Worm (Caenorhabditis elegans): ENCODE results near the gene C26B2.7.

- TF ChIP-seq W03F9.2 (tag; optimal IDR thresholded peaks at IDR 0.05) (no peak), him-1 (tag; optimal IDR thresholded peaks at IDR 0.05) (no peak)
Observed at ce11 chrIV:8019772-8020496, 3.9 kb downstream of the C26B2.7 start, which contains the start of gene dnc-4.
